Worm (Caenorhabditis elegans): ENCODE measurements around the gene cfp-1.

ce11 chrIV:14115045-14115444, 37.8 kb downstream of the cfp-1 start:
- TF ChIP-seq daf-8 (GFP tag; IDR thresholded peaks at IDR 0.05) = no peak
- TF ChIP-seq Y75B8A.6 (GFP tag; IDR thresholded peaks at IDR 0.05) = no peak
- no peak for TF ChIP-seq jun-1 (tag; optimal IDR thresholded peaks at IDR 0.05)
- no peak for TF ChIP-seq unc-62 (GFP tag; optimal IDR thresholded peaks at IDR 0.05 in 1 of 2)
- TF ChIP-seq unc-62 (tag; optimal IDR thresholded peaks at IDR 0.05) = no peak
- TF ChIP-seq ceh-82 (tag; optimal IDR thresholded peaks at IDR 0.05) = no peak
- TF ChIP-seq unc-130 (GFP tag; optimal IDR thresholded peaks at IDR 0.05) = no peak

All from whole organism, L4 larva.